Worm (Caenorhabditis elegans): ENCODE results near the gene smgl-2.

ce11 chrIV:3698201-3698600, 27.8 kb upstream of the smgl-2 start, which contains the start of gene Y37E11AL.2:
- TF ChIP-seq egl-27 (tag; optimal IDR thresholded peaks at IDR 0.05), result no peak
- no peak for TF ChIP-seq nhr-76 (tag; optimal IDR thresholded peaks at IDR 0.05)
- TF ChIP-seq snpc-4 (tag; optimal IDR thresholded peaks at IDR 0.05), result no peak
- no peak for TF ChIP-seq elt-2 (tag; optimal IDR thresholded peaks at IDR 0.05)
- no peak for TF ChIP-seq fkh-10 (GFP tag; optimal IDR thresholded peaks at IDR 0.05)

All from whole organism, L3 larva.